Worm (Caenorhabditis elegans) whole organism, early embryonic: ENCODE data around the gene srlf-11.

Experiments used
- B0310.2 ChIP-seq: sonication (generic microtip); optimal IDR thresholded peaks from 2 replicates; lab custom pipeline; 2016; ENCODE audit warnings: mild to moderate bottlenecking, missing genetic modification characterization, missing compliant biosample characterization
- F13C5.2 ChIP-seq: sonication (generic microtip); optimal IDR thresholded peaks from 2 replicates; lab custom pipeline; 2017; ENCODE audit warnings: mild to moderate bottlenecking, missing genetic modification characterization, inconsistent platforms, missing compliant biosample characterization
- ama-1 ChIP-seq: fragments of 150-350 bp; optimal IDR thresholded peaks from 2 replicates; lab custom pipeline; 2014
- ceh-36 ChIP-seq: sonication (generic microtip); optimal IDR thresholded peaks from 2 replicates; lab custom pipeline; 2016; ENCODE audit warnings: missing genetic modification characterization, inconsistent platforms, missing compliant biosample characterization
- flt-1 ChIP-seq: fragments of 200-800 bp; sonication (Bioruptor generic); IDR thresholded peaks from 2 replicates; pipeline ENCODE4 v1.3.6; 2022; ENCODE audit warnings: missing genetic modification characterization, missing compliant biosample characterization
- hmbx-1 ChIP-seq: sonication (generic microtip); optimal IDR thresholded peaks from 2 replicates; lab custom pipeline; 2016; ENCODE audit warnings: mild to moderate bottlenecking, missing genetic modification characterization, missing compliant biosample characterization
- tra-4 ChIP-seq: sonication (generic microtip); optimal IDR thresholded peaks from 2 replicates; lab custom pipeline; 2017; ENCODE audit warnings: missing genetic modification characterization, missing compliant biosample characterization

DNA sequence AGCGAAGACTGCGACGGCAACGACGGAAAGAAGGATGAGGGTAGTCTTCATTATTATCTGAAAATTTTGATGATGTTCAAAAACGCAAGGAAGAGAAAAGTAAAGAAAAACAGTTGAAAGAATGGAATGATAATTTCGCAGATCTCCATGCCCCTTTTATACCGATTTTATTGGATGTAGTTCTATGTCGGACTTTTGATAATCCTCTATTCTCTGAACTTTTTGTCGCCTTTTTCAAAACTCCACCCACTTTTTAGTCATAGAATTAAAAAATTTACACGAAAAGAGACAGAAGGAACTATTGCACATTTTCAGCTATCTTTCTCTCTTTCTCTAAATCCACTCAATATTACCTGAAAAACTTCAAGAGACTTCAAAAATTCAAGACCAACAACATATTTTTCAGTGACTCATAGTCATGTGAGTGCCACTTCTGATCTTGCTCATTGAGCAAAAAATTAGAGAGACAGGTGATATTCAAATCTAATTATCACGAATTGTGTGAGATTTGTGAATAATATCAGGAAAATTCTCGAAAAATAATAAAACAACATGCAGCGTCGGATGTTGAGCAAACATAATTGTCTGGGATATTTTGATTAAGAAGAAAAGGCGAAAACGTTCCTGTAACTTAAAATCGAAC, 4.1 kb upstream of the srlf-11 start, which contains the start of gene F13E9.15:
- no peak for TF ChIP-seq F13C5.2
- TF ChIP-seq B0310.2 (tag; lab: Kevin White, UChicago): no peak
- TF ChIP-seq flt-1 (GFP tag; lab: Robert Waterston, UW): no peak
- TF ChIP-seq tra-4 (tag; lab: Kevin White, UChicago): no peak
- no peak for TF ChIP-seq ceh-36
- no peak for TF ChIP-seq hmbx-1 (tag; lab: Kevin White, UChicago)
- TF ChIP-seq ama-1 (lab: Kevin White, UChicago): no peak
